Fruit fly (Drosophila melanogaster) whole organism, embryonic: Measurements from ENCODE around the gene SREBP.

Experiments used
- Ada2b ChIP-seq: fragments of 200-800 bp; sonication (Bioruptor generic); IDR thresholded peaks from 2 replicates; pipeline ENCODE4 v1.3.6; 2022; ENCODE audit warnings: missing biosample characterization, missing genetic modification characterization
- Awh ChIP-seq: fragments of 200-800 bp; sonication (Bioruptor generic); IDR thresholded peaks from 2 replicates; pipeline ENCODE4, ENCODE4 v1.3.6; 2022; ENCODE audit warnings: missing biosample characterization, missing genetic modification characterization
- CG10366 ChIP-seq: fragments of 200-800 bp; sonication (Bioruptor generic); IDR thresholded peaks from 2 replicates; pipeline ENCODE4 v1.3.6; 2022; ENCODE audit warnings: missing biosample characterization, missing genetic modification characterization
- CG10462 ChIP-seq: fragments of 200-800 bp; sonication (Bioruptor generic); optimal IDR thresholded peaks from 2 replicates; lab custom pipeline; 2016; ENCODE audit warnings: missing biosample characterization, missing genetic modification characterization
- CG10543 ChIP-seq: fragments of 200-800 bp; sonication (Bioruptor generic); optimal IDR thresholded peaks from 3 replicates; lab custom pipeline; 2017; ENCODE audit warnings: missing biosample characterization, mild to moderate bottlenecking, missing genetic modification characterization, moderate library complexity
- CG12391 ChIP-seq: fragments of 200-800 bp; sonication (Bioruptor generic); optimal IDR thresholded peaks from 3 replicates; lab custom pipeline; 2018; ENCODE audit warnings: missing biosample characterization, mild to moderate bottlenecking, missing genetic modification characterization, moderate library complexity
- CG12659 ChIP-seq: fragments of 200-800 bp; sonication (Bioruptor generic); optimal IDR thresholded peaks from 3 replicates; lab custom pipeline; 2017; ENCODE audit warnings: mild to moderate bottlenecking, missing biosample characterization, missing genetic modification reagents, missing genetic modification characterization
- CG13624 ChIP-seq: fragments of 200-800 bp; sonication (Bioruptor generic); optimal IDR thresholded peaks from 2 replicates; lab custom pipeline; 2016; ENCODE audit warnings: missing biosample characterization, missing genetic modification characterization
- CG14050 ChIP-seq: fragments of 200-800 bp; sonication (Bioruptor generic); IDR thresholded peaks from 3 replicates; pipeline ENCODE4 v1.3.6; 2022; ENCODE audit warnings: missing biosample characterization, missing genetic modification characterization
- CG17186 ChIP-seq: fragments of 200-800 bp; sonication (Bioruptor generic); optimal IDR thresholded peaks from 3 replicates; lab custom pipeline; 2017; ENCODE audit warnings: missing biosample characterization, missing genetic modification reagents, missing genetic modification characterization
- CG1792 ChIP-seq: fragments of 200-800 bp; sonication (Bioruptor generic); optimal IDR thresholded peaks from 2 replicates; lab custom pipeline; 2016; ENCODE audit warnings: missing biosample characterization, missing genetic modification characterization
- CG2120 ChIP-seq: fragments of 200-800 bp; sonication (Bioruptor generic); optimal IDR thresholded peaks from 3 replicates; lab custom pipeline; 2016; ENCODE audit warnings: missing biosample characterization, missing genetic modification characterization
- CG31388 ChIP-seq: fragments of 200-800 bp; sonication (Bioruptor generic); optimal IDR thresholded peaks from 2 replicates; lab custom pipeline; 2016; ENCODE audit warnings: missing biosample characterization, missing genetic modification characterization
- CG4730 ChIP-seq: fragments of 200-800 bp; sonication (Bioruptor generic); IDR thresholded peaks from 2 replicates; pipeline ENCODE4 v1.3.6; 2022; ENCODE audit warnings: missing biosample characterization, missing genetic modification characterization
- CG6175 ChIP-seq: fragments of 200-800 bp; sonication (Bioruptor generic); IDR thresholded peaks from 3 replicates; pipeline ENCODE4 v1.3.6; 2022; ENCODE audit warnings: missing biosample characterization, missing genetic modification characterization
- CG8388 ChIP-seq: fragments of 200-800 bp; sonication (Bioruptor generic); optimal IDR thresholded peaks from 2 replicates; lab custom pipeline; 2019; ENCODE audit warnings: missing biosample characterization, mild to moderate bottlenecking, missing genetic modification characterization, moderate library complexity
- CG8478 ChIP-seq: fragments of >200 bp; optimal IDR thresholded peaks from 2 replicates; lab custom pipeline; 2018
- CG8944 ChIP-seq: fragments of 200-800 bp; sonication (Bioruptor generic); optimal IDR thresholded peaks from 3 replicates; lab custom pipeline; 2016; ENCODE audit warnings: missing biosample characterization, missing genetic modification characterization
- CG9797 ChIP-seq: fragments of 200-800 bp; sonication (Bioruptor generic); optimal IDR thresholded peaks from 3 replicates; lab custom pipeline; 2018; ENCODE audit warnings: missing biosample characterization, mild to moderate bottlenecking, missing genetic modification characterization
- CG9876 ChIP-seq: fragments of 200-800 bp; sonication (Bioruptor generic); optimal IDR thresholded peaks from 2 replicates; lab custom pipeline; 2016; ENCODE audit warnings: missing biosample characterization, missing genetic modification characterization
- D19A ChIP-seq: fragments of 200-800 bp; optimal IDR thresholded peaks from 3 replicates; lab custom pipeline; 2019; ENCODE audit warnings: missing biosample characterization, mild to moderate bottlenecking, missing genetic modification characterization, moderate library complexity
- Dad ChIP-seq: fragments of 200-800 bp; sonication (Bioruptor generic); optimal IDR thresholded peaks from 3 replicates; lab custom pipeline; 2016; ENCODE audit warnings: missing biosample characterization, missing genetic modification characterization
- E2f1 ChIP-seq: fragments of 200-800 bp; sonication (Bioruptor generic); IDR thresholded peaks from 2 replicates; pipeline ENCODE4 v1.3.6; 2022; ENCODE audit warnings: missing biosample characterization, missing genetic modification characterization
- Ptx1 ChIP-seq: fragments of 200-800 bp; sonication (Bioruptor generic); IDR thresholded peaks from 2 replicates; pipeline ENCODE4 v1.3.6; 2022; ENCODE audit warnings: missing biosample characterization, missing genetic modification characterization
- Rx ChIP-seq: fragments of 200-800 bp; sonication (Bioruptor generic); IDR thresholded peaks from 2 replicates; pipeline ENCODE4 v1.3.6; 2022; ENCODE audit warnings: missing biosample characterization, missing genetic modification characterization
- Sin3A ChIP-seq: fragments of >200 bp; optimal IDR thresholded peaks from 2 replicates; lab custom pipeline; 2018
- TFAM ChIP-seq: fragments of 200-800 bp; sonication (Bioruptor generic); optimal IDR thresholded peaks from 2 replicates; lab custom pipeline; 2017; ENCODE audit warnings: missing biosample characterization, missing genetic modification characterization, inconsistent platforms
- ac ChIP-seq: fragments of 200-800 bp; sonication (Bioruptor generic); optimal IDR thresholded peaks from 3 replicates; lab custom pipeline; 2017; ENCODE audit warnings: missing biosample characterization, mild to moderate bottlenecking, missing genetic modification characterization
- amos ChIP-seq: fragments of 200-800 bp; sonication (Bioruptor generic); IDR thresholded peaks from 2 replicates; pipeline ENCODE4 v1.3.6; 2022; ENCODE audit warnings: missing biosample characterization, missing genetic modification characterization; ENCODE audit not compliant: partially characterized antibody
- bbx ChIP-seq: fragments of 200-800 bp; sonication (Bioruptor generic); IDR thresholded peaks from 2 replicates; pipeline ENCODE4 v1.3.6; 2022; ENCODE audit warnings: missing biosample characterization, missing genetic modification characterization; ENCODE audit not compliant: partially characterized antibody
- bsh ChIP-seq, 2 experiments: fragments of 200-800 bp; sonication (Bioruptor generic); optimal IDR thresholded peaks; 2 replicates each; lab custom pipeline; 2017 to 2018; ENCODE audit warnings: mild to moderate bottlenecking in 2 of 2, missing biosample characterization in 2 of 2, missing genetic modification characterization in 2 of 2, moderate library complexity in 1 of 2
- cg ChIP-seq: fragments of 200-800 bp; sonication (Bioruptor generic); optimal IDR thresholded peaks from 3 replicates; lab custom pipeline; 2019; ENCODE audit warnings: missing biosample characterization, mild to moderate bottlenecking, missing genetic modification characterization, moderate library complexity
- chinmo ChIP-seq: fragments of 200-800 bp; sonication (Bioruptor generic); IDR thresholded peaks from 4 replicates; pipeline ENCODE4 v1.3.6; 2022; ENCODE audit warnings: missing biosample characterization, missing genetic modification characterization; ENCODE audit not compliant: partially characterized antibody
- gcm2 ChIP-seq: fragments of 200-800 bp; sonication (Bioruptor generic); optimal IDR thresholded peaks from 2 replicates; lab custom pipeline; 2016; ENCODE audit warnings: missing biosample characterization, missing genetic modification characterization
- hkb ChIP-seq, 2 experiments: fragments of 200-800 bp in 1 of 2; fragments of >200 bp in 1 of 2; sonication (Bioruptor generic) in 1 of 2; IDR thresholded peaks in 1 of 2; optimal IDR thresholded peaks in 1 of 2; 2 replicates each; pipeline versions ENCODE4 v1.3.6 to Lab custom; 2017 to 2022; ENCODE audit warnings: missing biosample characterization in 1 of 2, missing genetic modification characterization in 1 of 2
- lab ChIP-seq: fragments of 200-800 bp; sonication (Bioruptor generic); optimal IDR thresholded peaks from 3 replicates; lab custom pipeline; 2017; ENCODE audit warnings: missing biosample characterization, missing genetic modification characterization, mild to moderate bottlenecking, moderate library complexity, missing genetic modification reagents
- nmo ChIP-seq: fragments of 200-800 bp; sonication (Bioruptor generic); optimal IDR thresholded peaks from 2 replicates; lab custom pipeline; 2018; ENCODE audit warnings: missing biosample characterization, mild to moderate bottlenecking, missing genetic modification characterization, moderate library complexity
- onecut ChIP-seq: fragments of 200-800 bp; sonication (Bioruptor generic); IDR thresholded peaks from 2 replicates; pipeline ENCODE4 v1.3.6; 2022; ENCODE audit warnings: missing biosample characterization, missing genetic modification characterization
- prd ChIP-seq, 3 experiments: fragments of >200 bp in 2 of 3; fragments of 200-800 bp in 1 of 3; sonication (Bioruptor generic) in 1 of 3; optimal IDR thresholded peaks in 2 of 3; IDR thresholded peaks in 1 of 3; 2 replicates in 2 of 3; 3 replicates in 1 of 3; pipeline versions ENCODE4 v1.3.6 to Lab custom; 2017 to 2022; ENCODE audit warnings: missing biosample characterization in 1 of 3, missing genetic modification characterization in 1 of 3
- schlank ChIP-seq: fragments of 200-800 bp; sonication (Bioruptor generic); optimal IDR thresholded peaks from 2 replicates; lab custom pipeline; 2018; ENCODE audit warnings: missing biosample characterization, mild to moderate bottlenecking, missing genetic modification characterization
- seq ChIP-seq: fragments of 200-800 bp; sonication (Bioruptor generic); IDR thresholded peaks from 2 replicates; pipeline ENCODE4 v1.3.6; 2022; ENCODE audit warnings: missing biosample characterization, missing genetic modification characterization
- sob ChIP-seq: fragments of 200-800 bp; sonication (Bioruptor generic); IDR thresholded peaks from 2 replicates; pipeline ENCODE4 v1.3.6; 2022; ENCODE audit warnings: missing biosample characterization, missing genetic modification characterization
- sr ChIP-seq: fragments of 200-800 bp; sonication (Bioruptor generic); IDR thresholded peaks from 3 replicates; pipeline ENCODE4 v1.3.6; 2022; ENCODE audit warnings: missing biosample characterization, missing genetic modification characterization
- ssp ChIP-seq: fragments of 200-800 bp; sonication (Bioruptor generic); IDR thresholded peaks from 2 replicates; pipeline ENCODE4 v1.3.6; 2022; ENCODE audit warnings: missing biosample characterization, missing genetic modification characterization
- tin ChIP-seq: fragments of 200-800 bp; sonication (Bioruptor generic); optimal IDR thresholded peaks from 3 replicates; lab custom pipeline; 2016; ENCODE audit warnings: missing biosample characterization, missing genetic modification characterization
- trem ChIP-seq: fragments of 200-800 bp; optimal IDR thresholded peaks from 3 replicates; lab custom pipeline; 2019; ENCODE audit warnings: missing biosample characterization, mild to moderate bottlenecking, missing genetic modification characterization, moderate library complexity
- twi ChIP-seq: fragments of 200-800 bp; optimal IDR thresholded peaks from 2 replicates; lab custom pipeline; 2019; ENCODE audit warnings: missing biosample characterization, mild to moderate bottlenecking, missing genetic modification characterization, moderate library complexity
- usp ChIP-seq: fragments of >200 bp; optimal IDR thresholded peaks from 2 replicates; lab custom pipeline; 2017; ENCODE audit warnings: missing biosample characterization, missing genetic modification characterization
- zfh1 ChIP-seq: fragments of 200-800 bp; sonication (Bioruptor generic); IDR thresholded peaks from 3 replicates; pipeline ENCODE4 v1.3.6; 2022; ENCODE audit warnings: missing biosample characterization, missing genetic modification characterization

The SREBP gene

dm6 chr3L:19845047-19845906 is 51.5 kb downstream of the SREBP start, which contains the start of gene Papss (continued):
- TF ChIP-seq bbx (peak; percentile 88), Sin3A (lab: Kevin White, UChicago) (no peak), CG8944 (GFP tag; lab: Kevin White, UChicago) (no peak), CG1792 (GFP tag; lab: Kevin White, UChicago) (no peak), schlank (tag; lab: Kevin White, UChicago) (peak; percentile 73), CG9876 (GFP tag; lab: Kevin White, UChicago) (no peak), CG4730 (GFP tag; lab: Robert Waterston, UW) (no peak), chinmo (GFP tag; lab: Robert Waterston, UW) (no peak), CG13624 (GFP tag; lab: Kevin White, UChicago) (peak; percentile 12), tin (no peak), sob (GFP tag; lab: Robert Waterston, UW) (no peak; the same call in 1 of the 2 replicates), usp (GFP tag; lab: Kevin White, UChicago) (no peak), bsh (GFP tag; optimal IDR thresholded peaks at IDR 0.05; lab: Kevin White, UChicago) (no peak), D19A (tag; lab: Kevin White, UChicago) (no peak), prd (optimal IDR thresholded peaks at IDR 0.05; lab: Kevin White, UChicago) (no peak), prd (GFP tag; IDR thresholded peaks at IDR 0.05; lab: Robert Waterston, UW) (peak; percentile 51; the same call in 2 of the 3 replicates), CG10543 (GFP tag; lab: Kevin White, UChicago) (peak; percentile 49), Dad (GFP tag; lab: Kevin White, UChicago) (no peak), CG10462 (GFP tag; lab: Kevin White, UChicago) (no peak), nmo (peak; percentile 41), onecut (GFP tag; lab: Robert Waterston, UW) (peak; percentile 5; the same call in 1 of the 2 replicates), twi (tag; lab: Kevin White, UChicago) (no peak), CG10366 (GFP tag; lab: Robert Waterston, UW) (no peak), ac (no peak), amos (GFP tag; lab: Robert Waterston, UW) (peak; percentile 84), seq (GFP tag; lab: Robert Waterston, UW) (no peak), ssp (GFP tag; lab: Robert Waterston, UW) (no peak), hkb (optimal IDR thresholded peaks at IDR 0.05; lab: Kevin White, UChicago) (no peak), hkb (GFP tag; IDR thresholded peaks at IDR 0.05; lab: Robert Waterston, UW) (no peak), zfh1 (GFP tag; lab: Robert Waterston, UW) (peak; percentile 53; the same call in 1 of the 3 replicates), lab (peak; percentile 86), Ptx1 (GFP tag; lab: Robert Waterston, UW) (peak; percentile 37; the same call in 1 of the 2 replicates), CG8388 (GFP tag; lab: Kevin White, UChicago) (no peak), Awh (GFP tag; lab: Robert Waterston, UW) (no peak; the same call in 1 of the 2 replicates), TFAM (no peak), Ada2b (peak; percentile 11; the same call in 1 of the 2 replicates), CG12659 (GFP tag; lab: Kevin White, UChicago) (peak; percentile 15), trem (tag; lab: Kevin White, UChicago) (peak; percentile 67), sr (GFP tag; lab: Robert Waterston, UW) (peak; percentile 33; the same call in 2 of the 3 replicates), CG17186 (GFP tag; lab: Kevin White, UChicago) (no peak), E2f1 (GFP tag; lab: Robert Waterston, UW) (0 out of 2 replicates have a peak, but pooled peaks have one; percentile 17), CG12391 (peak; percentile 57), CG8478 (lab: Kevin White, UChicago) (no peak), CG6175 (no peak), CG14050 (no peak; the same call in 2 of the 3 replicates), gcm2 (GFP tag; lab: Kevin White, UChicago) (no peak), cg (GFP tag; lab: Kevin White, UChicago) (peak; percentile 90), Rx (GFP tag; lab: Robert Waterston, UW) (no peak), CG2120 (peak; percentile 23), CG31388 (no peak), CG9797 (GFP tag; lab: Kevin White, UChicago) (no peak)
